Worm (Caenorhabditis elegans): ENCODE results near the gene odd-2.

Gene odd-2

ce11 chrX:6129277-6129676, 31.1 kb downstream of the odd-2 start:
- TF ChIP-seq tab-1 (GFP tag; IDR thresholded peaks at IDR 0.05): no peak
- TF ChIP-seq T22C8.4 (GFP tag; IDR thresholded peaks at IDR 0.05): no peak
- TF ChIP-seq ztf-23 (GFP tag; IDR thresholded peaks at IDR 0.05): 0 out of 2 replicates have a peak, but pooled peaks have one; percentile 29

- TF ChIP-seq klf-2 (GFP tag; conservative IDR thresholded peaks at IDR 0.05): no peak
- TF ChIP-seq ztf-29 (GFP tag; IDR thresholded peaks at IDR 0.05): no peak
- no peak for TF ChIP-seq flt-1 (GFP tag; IDR thresholded peaks at IDR 0.05)
- TF ChIP-seq med-1 (GFP tag; optimal IDR thresholded peaks at IDR 0.05; ENCODE audit: insufficient read depth): no peak
- no peak for TF ChIP-seq tab-1 (GFP tag; IDR thresholded peaks at IDR 0.05)
- no peak for TF ChIP-seq ztf-23 (GFP tag; IDR thresholded peaks at IDR 0.05)
- TF ChIP-seq cog-1 (tag; optimal IDR thresholded peaks at IDR 0.05): no peak
- TF ChIP-seq ref-1 (GFP tag; conservative IDR thresholded peaks at IDR 0.05): no peak
- TF ChIP-seq T22C8.4 (GFP tag; IDR thresholded peaks at IDR 0.05): no peak
Measured at ce11 chrX:6128773-6129172, 31.6 kb downstream of the odd-2 start.

- TF ChIP-seq klf-2 (GFP tag; conservative IDR thresholded peaks at IDR 0.05) (no peak), ztf-23 (GFP tag; IDR thresholded peaks at IDR 0.05) (no peak), cog-1 (tag; optimal IDR thresholded peaks at IDR 0.05) (no peak), flt-1 (GFP tag; IDR thresholded peaks at IDR 0.05) (no peak), med-1 (GFP tag; optimal IDR thresholded peaks at IDR 0.05; ENCODE audit: insufficient read depth) (no peak), tab-1 (GFP tag; IDR thresholded peaks at IDR 0.05) (no peak), T22C8.4 (GFP tag; IDR thresholded peaks at IDR 0.05) (no peak), ztf-29 (GFP tag; IDR thresholded peaks at IDR 0.05) (no peak), ref-1 (GFP tag; conservative IDR thresholded peaks at IDR 0.05) (no peak)
Measured at ce11 chrX:6128225-6128686, 32.1 kb downstream of the odd-2 start, which contains the start of gene C15H9.9. C15H9.9 (minus strand) TSS chrX:6128275.

ce11 chrX:6122026-6122425, 38.3 kb downstream of the odd-2 start, which contains the start of gene nnt-1:
nnt-1 (plus strand) TSS chrX:6122311.
- TF ChIP-seq klf-2 (GFP tag; conservative IDR thresholded peaks at IDR 0.05) (no peak), T22C8.4 (GFP tag; IDR thresholded peaks at IDR 0.05) (no peak), cog-1 (tag; optimal IDR thresholded peaks at IDR 0.05) (no peak), flt-1 (GFP tag; IDR thresholded peaks at IDR 0.05) (no peak), ref-1 (GFP tag; conservative IDR thresholded peaks at IDR 0.05) (no peak), ztf-29 (GFP tag; IDR thresholded peaks at IDR 0.05) (no peak), ztf-23 (GFP tag; IDR thresholded peaks at IDR 0.05) (no peak), med-1 (GFP tag; optimal IDR thresholded peaks at IDR 0.05; ENCODE audit: insufficient read depth) (no peak), tab-1 (GFP tag; IDR thresholded peaks at IDR 0.05) (no peak)

ce11 chrX:6121279-6121678, 39.0 kb downstream of the odd-2 start:
- TF ChIP-seq klf-2 (GFP tag; conservative IDR thresholded peaks at IDR 0.05) (no peak), ztf-29 (GFP tag; IDR thresholded peaks at IDR 0.05) (no peak), ztf-23 (GFP tag; IDR thresholded peaks at IDR 0.05) (no peak), cog-1 (tag; optimal IDR thresholded peaks at IDR 0.05) (no peak), med-1 (GFP tag; optimal IDR thresholded peaks at IDR 0.05; ENCODE audit: insufficient read depth) (no peak), ref-1 (GFP tag; conservative IDR thresholded peaks at IDR 0.05) (no peak), flt-1 (GFP tag; IDR thresholded peaks at IDR 0.05) (no peak), T22C8.4 (GFP tag; IDR thresholded peaks at IDR 0.05) (no peak), tab-1 (GFP tag; IDR thresholded peaks at IDR 0.05) (no peak)

- no peak for TF ChIP-seq ref-1 (GFP tag; conservative IDR thresholded peaks at IDR 0.05)
- TF ChIP-seq ztf-29 (GFP tag; IDR thresholded peaks at IDR 0.05): no peak
- TF ChIP-seq klf-2 (GFP tag; conservative IDR thresholded peaks at IDR 0.05): no peak
- no peak for TF ChIP-seq cog-1 (tag; optimal IDR thresholded peaks at IDR 0.05)
- no peak for TF ChIP-seq med-1 (GFP tag; optimal IDR thresholded peaks at IDR 0.05; ENCODE audit: insufficient read depth)
- no peak for TF ChIP-seq flt-1 (GFP tag; IDR thresholded peaks at IDR 0.05)
- no peak for TF ChIP-seq tab-1 (GFP tag; IDR thresholded peaks at IDR 0.05)
- TF ChIP-seq T22C8.4 (GFP tag; IDR thresholded peaks at IDR 0.05): no peak
- no peak for TF ChIP-seq ztf-23 (GFP tag; IDR thresholded peaks at IDR 0.05)
Measured at ce11 chrX:6118086-6118825, 42.1 kb downstream of the odd-2 start, which contains the start of gene C15H9.2. C15H9.2 (plus strand) TSS chrX:6118526.

- TF ChIP-seq ztf-29 (GFP tag; IDR thresholded peaks at IDR 0.05) (no peak), cog-1 (tag; optimal IDR thresholded peaks at IDR 0.05) (no peak), ref-1 (GFP tag; conservative IDR thresholded peaks at IDR 0.05) (no peak), med-1 (GFP tag; optimal IDR thresholded peaks at IDR 0.05; ENCODE audit: insufficient read depth) (no peak), T22C8.4 (GFP tag; IDR thresholded peaks at IDR 0.05) (no peak), flt-1 (GFP tag; IDR thresholded peaks at IDR 0.05) (no peak), tab-1 (GFP tag; IDR thresholded peaks at IDR 0.05) (no peak), klf-2 (GFP tag; conservative IDR thresholded peaks at IDR 0.05) (no peak), ztf-23 (GFP tag; IDR thresholded peaks at IDR 0.05) (no peak)
Measured at ce11 chrX:6115502-6115901, 44.8 kb downstream of the odd-2 start, which contains the start of gene C15H9.3. C15H9.3 (plus strand) TSS chrX:6115802.

ce11 chrX:6112817-6113216, 47.5 kb downstream of the odd-2 start, which contains the start of gene prx-3:
prx-3 (minus strand) TSS chrX:6112917.
- TF ChIP-seq flt-1 (GFP tag; IDR thresholded peaks at IDR 0.05) (no peak), klf-2 (GFP tag; conservative IDR thresholded peaks at IDR 0.05) (no peak), ztf-23 (GFP tag; IDR thresholded peaks at IDR 0.05) (no peak), med-1 (GFP tag; optimal IDR thresholded peaks at IDR 0.05; ENCODE audit: insufficient read depth) (no peak), ztf-29 (GFP tag; IDR thresholded peaks at IDR 0.05) (no peak), ref-1 (GFP tag; conservative IDR thresholded peaks at IDR 0.05) (no peak), T22C8.4 (GFP tag; IDR thresholded peaks at IDR 0.05) (no peak), tab-1 (GFP tag; IDR thresholded peaks at IDR 0.05) (no peak), cog-1 (tag; optimal IDR thresholded peaks at IDR 0.05) (no peak)
